ENCODE assay signal across 1 fruit fly cellular context in genomic region chr3L:18768788-18769707, dm6.
A peak's percentile ranks its signal among the peaks of the same experiment; 100 is the strongest.
TF ChIP-seq lines count a peak whose summit lies in the region.

No protein-coding gene starts in this region.

TF ChIP-seq in whole organism, embryonic, 481 proteins besides CTCF, POLR2A, EP300 and RAD21 (continued from another document and continues in another):
- peak; percentile 47 for TF ChIP-seq CG10147 (GFP tag; optimal IDR thresholded peaks at IDR 0.05; lab: Kevin White, UChicago)
- no peak for TF ChIP-seq Hr39 (optimal IDR thresholded peaks at IDR 0.05; lab: Kevin White, UChicago)
- peak; percentile 75 for TF ChIP-seq Xbp1 (GFP tag; optimal IDR thresholded peaks at IDR 0.05; lab: Kevin White, UChicago)
- no peak for TF ChIP-seq Dip2 (GFP tag; IDR thresholded peaks at IDR 0.05; lab: Robert Waterston, UW)
- no peak for TF ChIP-seq CG6654 (GFP tag; optimal IDR thresholded peaks at IDR 0.05; lab: Kevin White, UChicago)
- TF ChIP-seq CG8765 (GFP tag; IDR thresholded peaks at IDR 0.05; lab: Robert Waterston, UW), result no peak
- no peak for TF ChIP-seq zen (tag; optimal IDR thresholded peaks at IDR 0.05; lab: Kevin White, UChicago)
- TF ChIP-seq Dad (GFP tag; optimal IDR thresholded peaks at IDR 0.05; lab: Kevin White, UChicago), result no peak
- no peak for TF ChIP-seq Bgb (GFP tag; IDR thresholded peaks at IDR 0.05; lab: Robert Waterston, UW; ENCODE audit: partially characterized antibody)
- no peak for TF ChIP-seq trem (tag; optimal IDR thresholded peaks at IDR 0.05; lab: Kevin White, UChicago)
- peak; percentile 49 for TF ChIP-seq CG15514 (GFP tag; optimal IDR thresholded peaks at IDR 0.05; lab: Kevin White, UChicago)
- peak; percentile 81 for TF ChIP-seq Meics (GFP tag; optimal IDR thresholded peaks at IDR 0.05; lab: Kevin White, UChicago)
- TF ChIP-seq CG1233 (GFP tag; optimal IDR thresholded peaks at IDR 0.05; lab: Kevin White, UChicago), result peak; percentile 78
- peak; percentile 70 for TF ChIP-seq CG18262 (tag; optimal IDR thresholded peaks at IDR 0.05; lab: Kevin White, UChicago)
- TF ChIP-seq slp2 (GFP tag; optimal IDR thresholded peaks at IDR 0.05; lab: Kevin White, UChicago), result peak; percentile 19
- TF ChIP-seq CG18011 (GFP tag; optimal IDR thresholded peaks at IDR 0.05; lab: Kevin White, UChicago), result peak; percentile 48
- TF ChIP-seq Doc3 (GFP tag; IDR thresholded peaks at IDR 0.05; lab: Robert Waterston, UW; ENCODE audit: partially characterized antibody), result no peak
- TF ChIP-seq fd3F (GFP tag; optimal IDR thresholded peaks at IDR 0.05; lab: Kevin White, UChicago), result peak; percentile 84
- peak; percentile 66 for TF ChIP-seq ttk (GFP tag; IDR thresholded peaks at IDR 0.05; lab: Robert Waterston, UW)
- TF ChIP-seq Ptx1 (GFP tag; IDR thresholded peaks at IDR 0.05; lab: Robert Waterston, UW), result peak; percentile 85
- 0 out of 2 replicates have a peak, but pooled peaks have one; percentile 58 for TF ChIP-seq ranshi (GFP tag; IDR thresholded peaks at IDR 0.05; lab: Robert Waterston, UW)
- TF ChIP-seq NK7.1 (GFP tag; optimal IDR thresholded peaks at IDR 0.05; lab: Kevin White, UChicago), result peak; percentile 43
- TF ChIP-seq ham (GFP tag; IDR thresholded peaks at IDR 0.05; lab: Robert Waterston, UW), result no peak
- peak; percentile 29 for TF ChIP-seq psq (GFP tag; optimal IDR thresholded peaks at IDR 0.05; lab: Kevin White, UChicago)
- peak; percentile 55 for TF ChIP-seq CG12219 (GFP tag; optimal IDR thresholded peaks at IDR 0.05; lab: Kevin White, UChicago)
- TF ChIP-seq Chrac-16 (GFP tag; optimal IDR thresholded peaks at IDR 0.05; lab: Kevin White, UChicago), result no peak
- TF ChIP-seq gcm2 (GFP tag; optimal IDR thresholded peaks at IDR 0.05; lab: Kevin White, UChicago), result peak; percentile 44
- TF ChIP-seq CG14050 (GFP tag; IDR thresholded peaks at IDR 0.05; lab: Robert Waterston, UW), result peak; percentile 57; the same call in 2 of the 3 replicates
- no peak for TF ChIP-seq CG8089 (GFP tag; optimal IDR thresholded peaks at IDR 0.05; lab: Kevin White, UChicago)
- peak; percentile 33 for TF ChIP-seq mam (GFP tag; optimal IDR thresholded peaks at IDR 0.05; lab: Kevin White, UChicago)
- TF ChIP-seq nmo (GFP tag; optimal IDR thresholded peaks at IDR 0.05; lab: Kevin White, UChicago), result peak; percentile 73
- TF ChIP-seq gem (tag; optimal IDR thresholded peaks at IDR 0.05; lab: Kevin White, UChicago), result peak; percentile 88
- no peak for TF ChIP-seq CG3995 (GFP tag; optimal IDR thresholded peaks at IDR 0.05; lab: Kevin White, UChicago)
- TF ChIP-seq CG14441 (GFP tag; IDR thresholded peaks at IDR 0.05; lab: Robert Waterston, UW), result peak; percentile 79
- TF ChIP-seq CG17361 (GFP tag; IDR thresholded peaks at IDR 0.05; lab: Robert Waterston, UW), result peak; percentile 72; the same call in 2 of the 3 replicates
- peak; percentile 37 for TF ChIP-seq CG13624 (GFP tag; optimal IDR thresholded peaks at IDR 0.05; lab: Kevin White, UChicago)
- TF ChIP-seq CG8388 (GFP tag; optimal IDR thresholded peaks at IDR 0.05; lab: Kevin White, UChicago), result peak; percentile 58
- peak; percentile 64 for TF ChIP-seq Ssrp (tag; optimal IDR thresholded peaks at IDR 0.05; lab: Kevin White, UChicago)
- TF ChIP-seq sqz (GFP tag; optimal IDR thresholded peaks at IDR 0.05; lab: Kevin White, UChicago), result peak; percentile 70
- peak; percentile 78 for TF ChIP-seq CG31441 (GFP tag; IDR thresholded peaks at IDR 0.05; lab: Robert Waterston, UW)
- peak; percentile 52 for TF ChIP-seq CG11247 (GFP tag; IDR thresholded peaks at IDR 0.05; lab: Robert Waterston, UW)
- TF ChIP-seq Sin3A (optimal IDR thresholded peaks at IDR 0.05; lab: Kevin White, UChicago), result no peak
- TF ChIP-seq CG7745 (tag; optimal IDR thresholded peaks at IDR 0.05; lab: Kevin White, UChicago), result no peak
- TF ChIP-seq Hr3 (GFP tag; optimal IDR thresholded peaks at IDR 0.05; lab: Kevin White, UChicago), result peak; percentile 64
- no peak for TF ChIP-seq CG31388 (GFP tag; optimal IDR thresholded peaks at IDR 0.05; lab: Kevin White, UChicago)
- TF ChIP-seq GATAe (GFP tag; conservative IDR thresholded peaks at IDR 0.05; lab: Robert Waterston, UW), result no peak
- TF ChIP-seq Usf (GFP tag; optimal IDR thresholded peaks at IDR 0.05; lab: Kevin White, UChicago), result no peak
- peak; percentile 66 for TF ChIP-seq PHDP (tag; optimal IDR thresholded peaks at IDR 0.05; lab: Kevin White, UChicago)
- peak; percentile 29 for TF ChIP-seq kah (GFP tag; optimal IDR thresholded peaks at IDR 0.05; lab: Kevin White, UChicago)
- TF ChIP-seq stc (GFP tag; IDR thresholded peaks at IDR 0.05; lab: Robert Waterston, UW), result peak; percentile 80
- TF ChIP-seq sens (GFP tag; lab: Kevin White, UChicago), result peak; percentile 89
- TF ChIP-seq Sox102F (GFP tag; optimal IDR thresholded peaks at IDR 0.05; lab: Kevin White, UChicago), result peak; percentile 86
- TF ChIP-seq CG14965 (GFP tag; optimal IDR thresholded peaks at IDR 0.05; lab: Kevin White, UChicago; ENCODE audit: borderline replicate concordance), result no peak
- TF ChIP-seq HmgD (GFP tag; optimal IDR thresholded peaks at IDR 0.05; lab: Kevin White, UChicago), result no peak
- no peak for TF ChIP-seq CG13894 (tag; optimal IDR thresholded peaks at IDR 0.05; lab: Kevin White, UChicago)
- TF ChIP-seq nerfin-2 (GFP tag; IDR thresholded peaks at IDR 0.05; lab: Robert Waterston, UW; ENCODE audit: partially characterized antibody), result no peak
- peak; percentile 48; the same call in 1 of the 2 replicates for TF ChIP-seq CG11696 (GFP tag; IDR thresholded peaks at IDR 0.05; lab: Robert Waterston, UW)
- TF ChIP-seq CG4730 (GFP tag; IDR thresholded peaks at IDR 0.05; lab: Robert Waterston, UW), result no peak
- peak; percentile 37 for TF ChIP-seq tin (GFP tag; optimal IDR thresholded peaks at IDR 0.05; lab: Kevin White, UChicago)
- TF ChIP-seq Nf-YB (GFP tag; optimal IDR thresholded peaks at IDR 0.05; lab: Kevin White, UChicago), result peak; percentile 48
- TF ChIP-seq lbe (GFP tag; optimal IDR thresholded peaks at IDR 0.05; lab: Kevin White, UChicago), result no peak
- peak; percentile 57 for TF ChIP-seq salm (tag; optimal IDR thresholded peaks at IDR 0.05; lab: Kevin White, UChicago)
- no peak for TF ChIP-seq Dp (GFP tag; optimal IDR thresholded peaks at IDR 0.05; lab: Kevin White, UChicago)
- TF ChIP-seq crp (GFP tag; optimal IDR thresholded peaks at IDR 0.05; lab: Kevin White, UChicago), result peak in 1 of 2 experiments; percentile 34
- peak; percentile 42; the same call in 1 of the 2 replicates for TF ChIP-seq Rx (GFP tag; IDR thresholded peaks at IDR 0.05; lab: Robert Waterston, UW)
- no peak for TF ChIP-seq ac (GFP tag; optimal IDR thresholded peaks at IDR 0.05; lab: Kevin White, UChicago)
- peak; percentile 72 for TF ChIP-seq cwo (GFP tag; optimal IDR thresholded peaks at IDR 0.05; lab: Kevin White, UChicago)
- no peak for TF ChIP-seq gfzf (GFP tag; optimal IDR thresholded peaks at IDR 0.05; lab: Kevin White, UChicago)
- peak; percentile 55 for TF ChIP-seq Antp (GFP tag; optimal IDR thresholded peaks at IDR 0.05; lab: Kevin White, UChicago)
- no peak for TF ChIP-seq dimm (GFP tag; IDR thresholded peaks at IDR 0.05; lab: Robert Waterston, UW)
- no peak for TF ChIP-seq grn (GFP tag; optimal IDR thresholded peaks at IDR 0.05; lab: Kevin White, UChicago)
- peak; percentile 76 for TF ChIP-seq bcd (GFP tag; optimal IDR thresholded peaks at IDR 0.05; lab: Kevin White, UChicago)
- TF ChIP-seq cad (GFP tag; optimal IDR thresholded peaks at IDR 0.05; lab: Kevin White, UChicago), result no peak
- no peak for TF ChIP-seq CG6254 (GFP tag; optimal IDR thresholded peaks at IDR 0.05; lab: Kevin White, UChicago)
- TF ChIP-seq Hsf (GFP tag; optimal IDR thresholded peaks at IDR 0.05; lab: Kevin White, UChicago), result peak; percentile 68
- no peak for TF ChIP-seq usp (GFP tag; optimal IDR thresholded peaks at IDR 0.05; lab: Kevin White, UChicago)
- TF ChIP-seq Blimp-1 (GFP tag; optimal IDR thresholded peaks at IDR 0.05; lab: Kevin White, UChicago), result peak; percentile 96
- peak; percentile 62 for TF ChIP-seq Vsx1 (GFP tag; optimal IDR thresholded peaks at IDR 0.05; lab: Kevin White, UChicago)
- TF ChIP-seq caup (GFP tag; optimal IDR thresholded peaks at IDR 0.05; lab: Kevin White, UChicago; ENCODE audit: severe bottlenecking), result peak; percentile 46
- TF ChIP-seq CG11093 (GFP tag; IDR thresholded peaks at IDR 0.05; lab: Robert Waterston, UW), result peak; percentile 66; the same call in 2 of the 3 replicates
- TF ChIP-seq wor (GFP tag; IDR thresholded peaks at IDR 0.05; lab: Robert Waterston, UW), result peak; percentile 73
- TF ChIP-seq Hand (GFP tag; optimal IDR thresholded peaks at IDR 0.05; lab: Kevin White, UChicago), result no peak
- no peak for TF ChIP-seq Tbp (GFP tag; optimal IDR thresholded peaks at IDR 0.05; lab: Kevin White, UChicago)
- TF ChIP-seq CG12299 (tag; optimal IDR thresholded peaks at IDR 0.05; lab: Kevin White, UChicago), result no peak
- TF ChIP-seq CG17328 (GFP tag; IDR thresholded peaks at IDR 0.05; lab: Robert Waterston, UW), result peak; percentile 33; the same call in 1 of the 2 replicates
- TF ChIP-seq CG31365 (tag; optimal IDR thresholded peaks at IDR 0.05; lab: Kevin White, UChicago), result no peak
- TF ChIP-seq dysf (GFP tag; IDR thresholded peaks at IDR 0.05; lab: Robert Waterston, UW), result peak; percentile 84
- peak; percentile 41 for TF ChIP-seq Dek (tag; optimal IDR thresholded peaks at IDR 0.05; lab: Kevin White, UChicago)
- TF ChIP-seq CG15073 (GFP tag; optimal IDR thresholded peaks at IDR 0.05; lab: Kevin White, UChicago), result no peak
- no peak for TF ChIP-seq CG15479 (GFP tag; optimal IDR thresholded peaks at IDR 0.05; lab: Kevin White, UChicago)
- TF ChIP-seq Side (GFP tag; optimal IDR thresholded peaks at IDR 0.05; lab: Kevin White, UChicago), result peak; percentile 40
- TF ChIP-seq nerfin-1 (tag; optimal IDR thresholded peaks at IDR 0.05; lab: Kevin White, UChicago), result peak; percentile 64
- no peak for TF ChIP-seq CG11085 (GFP tag; IDR thresholded peaks at IDR 0.05; lab: Robert Waterston, UW)
- peak; percentile 50 for TF ChIP-seq pnt (GFP tag; optimal IDR thresholded peaks at IDR 0.05; lab: Kevin White, UChicago)
- no peak; the same call in 1 of the 2 replicates for TF ChIP-seq Nf-YA (GFP tag; IDR thresholded peaks at IDR 0.05; lab: Robert Waterston, UW)
- peak; percentile 23 for TF ChIP-seq zfh2 (GFP tag; optimal IDR thresholded peaks at IDR 0.05; lab: Kevin White, UChicago)
- TF ChIP-seq eyg (GFP tag; optimal IDR thresholded peaks at IDR 0.05; lab: Kevin White, UChicago), result peak; percentile 41
- peak; percentile 39 for TF ChIP-seq HmgZ (tag; optimal IDR thresholded peaks at IDR 0.05; lab: Kevin White, UChicago)
- peak; percentile 15 for TF ChIP-seq oc (tag; optimal IDR thresholded peaks at IDR 0.05; lab: Kevin White, UChicago)
- TF ChIP-seq CG10543 (GFP tag; optimal IDR thresholded peaks at IDR 0.05; lab: Kevin White, UChicago), result peak; percentile 24
- peak; percentile 74 for TF ChIP-seq CG5180 (GFP tag; optimal IDR thresholded peaks at IDR 0.05; lab: Kevin White, UChicago)
- no peak for TF ChIP-seq Gsc (GFP tag; IDR thresholded peaks at IDR 0.05; lab: Robert Waterston, UW)
- no peak for TF ChIP-seq CG6813 (GFP tag; optimal IDR thresholded peaks at IDR 0.05; lab: Kevin White, UChicago)
- no peak for TF ChIP-seq CG4404 (GFP tag; IDR thresholded peaks at IDR 0.05; lab: Robert Waterston, UW)
- TF ChIP-seq CG9876 (GFP tag; optimal IDR thresholded peaks at IDR 0.05; lab: Kevin White, UChicago), result no peak
- TF ChIP-seq CG13424 (tag; optimal IDR thresholded peaks at IDR 0.05; lab: Kevin White, UChicago), result peak; percentile 85
- TF ChIP-seq CG8924 (tag; optimal IDR thresholded peaks at IDR 0.05; lab: Kevin White, UChicago), result peak; percentile 78
- TF ChIP-seq CG17612 (GFP tag; IDR thresholded peaks at IDR 0.05; lab: Robert Waterston, UW), result 0 out of 2 replicates have a peak, but pooled peaks have one; percentile 34
- TF ChIP-seq CG4854 (GFP tag; optimal IDR thresholded peaks at IDR 0.05; lab: Kevin White, UChicago), result peak; percentile 29
- peak; percentile 59; the same call in 1 of the 3 replicates for TF ChIP-seq CG2889 (GFP tag; IDR thresholded peaks at IDR 0.05; lab: Robert Waterston, UW)
- peak; percentile 37 for TF ChIP-seq CG12155 (GFP tag; optimal IDR thresholded peaks at IDR 0.05; lab: Kevin White, UChicago)
- no peak for TF ChIP-seq Elba2 (GFP tag; optimal IDR thresholded peaks at IDR 0.05; lab: Kevin White, UChicago)
- TF ChIP-seq ap (GFP tag; IDR thresholded peaks at IDR 0.05; lab: Robert Waterston, UW), result peak; percentile 74
- TF ChIP-seq Hey (tag; optimal IDR thresholded peaks at IDR 0.05; lab: Kevin White, UChicago), result no peak
- no peak for TF ChIP-seq CG7963 (GFP tag; IDR thresholded peaks at IDR 0.05; lab: Robert Waterston, UW; ENCODE audit: partially characterized antibody)
- 0 out of 3 replicates have a peak, but pooled peaks have one; percentile 58 for TF ChIP-seq jigr1 (GFP tag; IDR thresholded peaks at IDR 0.05; lab: Robert Waterston, UW)
- no peak for TF ChIP-seq Sry-δ (GFP tag; optimal IDR thresholded peaks at IDR 0.05; lab: Kevin White, UChicago)
- no peak for TF ChIP-seq CG1024 (GFP tag; IDR thresholded peaks at IDR 0.05; lab: Robert Waterston, UW)
- TF ChIP-seq sna (GFP tag; IDR thresholded peaks at IDR 0.05; lab: Robert Waterston, UW; ENCODE audit: partially characterized antibody), result no peak
- TF ChIP-seq Deaf1 (tag; optimal IDR thresholded peaks at IDR 0.05; lab: Kevin White, UChicago), result peak; percentile 30
- no peak for TF ChIP-seq Dfd (GFP tag; optimal IDR thresholded peaks at IDR 0.05; lab: Kevin White, UChicago)
- TF ChIP-seq CG12391 (tag; optimal IDR thresholded peaks at IDR 0.05; lab: Kevin White, UChicago), result peak; percentile 72
- TF ChIP-seq Doc2 (GFP tag; IDR thresholded peaks at IDR 0.05; lab: Robert Waterston, UW), result no peak
- TF ChIP-seq HLH54F (GFP tag; optimal IDR thresholded peaks at IDR 0.05; lab: Kevin White, UChicago), result peak; percentile 30
- TF ChIP-seq NFAT (GFP tag; IDR thresholded peaks at IDR 0.05; lab: Robert Waterston, UW), result peak; percentile 8; the same call in 1 of the 2 replicates
- peak; percentile 18; the same call in 1 of the 2 replicates for TF ChIP-seq CG10321 (GFP tag; IDR thresholded peaks at IDR 0.05; lab: Robert Waterston, UW)
- peak; percentile 37 for TF ChIP-seq cato (GFP tag; optimal IDR thresholded peaks at IDR 0.05; lab: Kevin White, UChicago; ENCODE audit: borderline replicate concordance)
- peak; percentile 15 for TF ChIP-seq Atf3 (GFP tag; optimal IDR thresholded peaks at IDR 0.05; lab: Kevin White, UChicago)
- peak; percentile 34 for TF ChIP-seq CG10654 (GFP tag; optimal IDR thresholded peaks at IDR 0.05; lab: Kevin White, UChicago)
- TF ChIP-seq zfh1 (GFP tag; IDR thresholded peaks at IDR 0.05; lab: Robert Waterston, UW), result peak; percentile 67; the same call in 2 of the 3 replicates
- peak in 1 of 2 experiments; percentile 48 for TF ChIP-seq Hr78 (GFP tag; optimal IDR thresholded peaks at IDR 0.05; lab: Kevin White, UChicago)
